Fruit fly (Drosophila melanogaster) whole organism, embryonic: ENCODE measurements around the gene CG11454.

Source experiments
- Ada2b ChIP-seq: fragments of 200-800 bp; sonication (Bioruptor generic); IDR thresholded peaks from 2 replicates; pipeline ENCODE4 v1.3.6; 2022; ENCODE audit warnings: missing biosample characterization, missing genetic modification characterization
- CG13287 ChIP-seq: fragments of 200-800 bp; sonication (Bioruptor generic); IDR thresholded peaks from 2 replicates; pipeline ENCODE4 v1.3.6; 2022; ENCODE audit warnings: missing biosample characterization, missing genetic modification characterization; ENCODE audit not compliant: partially characterized antibody
- CG15479 ChIP-seq: fragments of 200-800 bp; sonication (Bioruptor generic); optimal IDR thresholded peaks from 3 replicates; lab custom pipeline; 2019; ENCODE audit warnings: missing biosample characterization, mild to moderate bottlenecking, missing genetic modification characterization, moderate library complexity
- CG15514 ChIP-seq: fragments of 200-800 bp; sonication (Bioruptor generic); optimal IDR thresholded peaks from 3 replicates; lab custom pipeline; 2017; ENCODE audit warnings: missing biosample characterization, missing genetic modification characterization, mild to moderate bottlenecking, moderate library complexity, missing genetic modification reagents
- CG15696 ChIP-seq: fragments of 200-800 bp; sonication (Bioruptor generic); optimal IDR thresholded peaks from 2 replicates; lab custom pipeline; 2019; ENCODE audit warnings: missing biosample characterization, mild to moderate bottlenecking, missing genetic modification characterization, moderate library complexity
- CG18011 ChIP-seq: fragments of 200-800 bp; sonication (Bioruptor generic); optimal IDR thresholded peaks from 2 replicates; lab custom pipeline; 2017; ENCODE audit warnings: missing biosample characterization, missing genetic modification characterization, mild to moderate bottlenecking, moderate library complexity, missing genotype
- CG18262 ChIP-seq: fragments of 200-800 bp; optimal IDR thresholded peaks from 3 replicates; lab custom pipeline; 2019; ENCODE audit warnings: missing biosample characterization, mild to moderate bottlenecking, missing genetic modification characterization, moderate library complexity
- CG18619 ChIP-seq: fragments of 200-800 bp; sonication (Bioruptor generic); optimal IDR thresholded peaks from 3 replicates; lab custom pipeline; 2017; ENCODE audit warnings: missing biosample characterization, mild to moderate bottlenecking, missing genetic modification characterization
- CG30020 ChIP-seq: fragments of 200-800 bp; optimal IDR thresholded peaks from 2 replicates; lab custom pipeline; 2019; ENCODE audit warnings: missing biosample characterization, mild to moderate bottlenecking, missing genetic modification characterization, moderate library complexity
- CG30431 ChIP-seq: fragments of 200-800 bp; sonication (Bioruptor generic); optimal IDR thresholded peaks from 2 replicates; lab custom pipeline; 2017; ENCODE audit warnings: missing biosample characterization, missing genetic modification characterization
- CG3281 ChIP-seq: fragments of 200-800 bp; sonication (Bioruptor generic); optimal IDR thresholded peaks from 3 replicates; lab custom pipeline; 2017; ENCODE audit warnings: missing biosample characterization, mild to moderate bottlenecking, missing genetic modification characterization
- CG6689 ChIP-seq: fragments of 200-800 bp; sonication (Bioruptor generic); IDR thresholded peaks from 2 replicates; pipeline ENCODE4 v1.3.6; 2022; ENCODE audit warnings: missing biosample characterization, missing genetic modification characterization
- CG6765 ChIP-seq: fragments of 200-800 bp; sonication (Bioruptor generic); optimal IDR thresholded peaks from 3 replicates; lab custom pipeline; 2017; ENCODE audit warnings: missing biosample characterization, mild to moderate bottlenecking, missing genetic modification characterization
- CG7987 ChIP-seq: fragments of 200-800 bp; sonication (Bioruptor generic); optimal IDR thresholded peaks from 2 replicates; lab custom pipeline; 2018; ENCODE audit warnings: missing biosample characterization, mild to moderate bottlenecking, missing genetic modification characterization, moderate library complexity
- CG8089 ChIP-seq: fragments of 200-800 bp; sonication (Bioruptor generic); optimal IDR thresholded peaks from 3 replicates; lab custom pipeline; 2016; ENCODE audit warnings: missing biosample characterization, missing genetic modification characterization
- CG8281 ChIP-seq: fragments of 200-800 bp; sonication (Bioruptor generic); optimal IDR thresholded peaks from 2 replicates; lab custom pipeline; 2018; ENCODE audit warnings: missing biosample characterization, mild to moderate bottlenecking, missing genetic modification characterization, moderate library complexity
- D19B ChIP-seq: fragments of 200-800 bp; sonication (Bioruptor generic); optimal IDR thresholded peaks from 2 replicates; lab custom pipeline; 2017; ENCODE audit warnings: missing biosample characterization, mild to moderate bottlenecking, missing genetic modification characterization
- Dp ChIP-seq: fragments of 200-800 bp; sonication (Bioruptor generic); optimal IDR thresholded peaks from 2 replicates; lab custom pipeline; 2018; ENCODE audit warnings: missing biosample characterization, mild to moderate bottlenecking, missing genetic modification characterization, moderate library complexity
- E2f1 ChIP-seq: fragments of 200-800 bp; sonication (Bioruptor generic); IDR thresholded peaks from 2 replicates; pipeline ENCODE4 v1.3.6; 2022; ENCODE audit warnings: missing biosample characterization, missing genetic modification characterization
- HLH3B ChIP-seq: fragments of 200-800 bp; sonication (Bioruptor generic); IDR thresholded peaks from 2 replicates; pipeline ENCODE4 v1.3.6; 2022; ENCODE audit warnings: missing biosample characterization, missing genetic modification characterization
- HLHmδ ChIP-seq: fragments of 200-800 bp; sonication (Bioruptor generic); optimal IDR thresholded peaks from 2 replicates; lab custom pipeline; 2018; ENCODE audit warnings: missing biosample characterization, mild to moderate bottlenecking, missing genetic modification characterization, moderate library complexity
- MTF-1 ChIP-seq: fragments of 200-800 bp; sonication (Bioruptor generic); optimal IDR thresholded peaks from 2 replicates; lab custom pipeline; 2018; ENCODE audit warnings: missing biosample characterization, mild to moderate bottlenecking, missing genetic modification characterization, borderline replicate concordance
- NC2α ChIP-seq: fragments of 200-800 bp; sonication (Bioruptor generic); optimal IDR thresholded peaks from 2 replicates; lab custom pipeline; 2016; ENCODE audit warnings: missing biosample characterization, missing genetic modification characterization
- Oaz ChIP-seq: fragments of 200-800 bp; sonication (Bioruptor generic); IDR thresholded peaks from 2 replicates; pipeline ENCODE4 v1.3.6; 2022; ENCODE audit warnings: missing biosample characterization, missing genetic modification characterization
- Trl ChIP-seq, 3 experiments: fragments of >200 bp in 2 of 3; fragments of 200-800 bp in 1 of 3; sonication (Bioruptor generic) in 1 of 3; optimal IDR thresholded peaks; 2 replicates in 1 of 3; 3 replicates in 2 of 3; lab custom pipeline; 2016 to 2017; ENCODE audit warnings: missing biosample characterization in 1 of 3, missing genetic modification characterization in 1 of 3
- ap ChIP-seq: fragments of 200-800 bp; sonication (Bioruptor generic); IDR thresholded peaks from 2 replicates; pipeline ENCODE4 v1.3.6; 2022; ENCODE audit warnings: missing biosample characterization, missing genetic modification characterization
- bcd ChIP-seq: fragments of 200-800 bp; sonication (Bioruptor generic); optimal IDR thresholded peaks from 2 replicates; lab custom pipeline; 2017; ENCODE audit warnings: missing biosample characterization, mild to moderate bottlenecking, missing genetic modification characterization
- bsh ChIP-seq, 2 experiments: fragments of 200-800 bp; sonication (Bioruptor generic); optimal IDR thresholded peaks; 2 replicates each; lab custom pipeline; 2017 to 2018; ENCODE audit warnings: mild to moderate bottlenecking in 2 of 2, missing biosample characterization in 2 of 2, missing genetic modification characterization in 2 of 2, moderate library complexity in 1 of 2
- chif ChIP-seq, 2 experiments: fragments of 200-800 bp; sonication (Bioruptor generic); optimal IDR thresholded peaks; 3 replicates each; lab custom pipeline; 2016; ENCODE audit warnings: missing biosample characterization in 2 of 2, missing genetic modification characterization in 2 of 2
- chm ChIP-seq: fragments of 200-800 bp; sonication (Bioruptor generic); IDR thresholded peaks from 2 replicates; pipeline ENCODE4 v1.3.6; 2022; ENCODE audit warnings: missing biosample characterization, missing genetic modification characterization
- crp ChIP-seq, 2 experiments: fragments of 200-800 bp; sonication (Bioruptor generic); optimal IDR thresholded peaks; 2 replicates in 1 of 2; 3 replicates in 1 of 2; lab custom pipeline; 2017; ENCODE audit warnings: missing biosample characterization in 2 of 2, missing genetic modification characterization in 2 of 2, mild to moderate bottlenecking in 1 of 2, moderate library complexity in 1 of 2
- fd102C ChIP-seq: fragments of 200-800 bp; sonication (Bioruptor generic); optimal IDR thresholded peaks from 2 replicates; lab custom pipeline; 2018; ENCODE audit warnings: missing biosample characterization, mild to moderate bottlenecking, missing genetic modification characterization, moderate library complexity
- insv ChIP-seq, 2 experiments: fragments of 200-800 bp; sonication (Bioruptor generic); optimal IDR thresholded peaks; 3 replicates each; lab custom pipeline; 2016 to 2018; ENCODE audit warnings: missing biosample characterization in 2 of 2, missing genetic modification characterization in 2 of 2
- jumu ChIP-seq: fragments of 200-800 bp; sonication (Bioruptor generic); optimal IDR thresholded peaks from 3 replicates; lab custom pipeline; 2016; ENCODE audit warnings: missing biosample characterization, missing genetic modification characterization
- lmd ChIP-seq: fragments of 200-800 bp; sonication (Bioruptor generic); IDR thresholded peaks from 2 replicates; pipeline ENCODE4 v1.3.6; 2022; ENCODE audit warnings: missing biosample characterization, missing genetic modification characterization
- nerfin-2 ChIP-seq: fragments of 200-800 bp; sonication (Bioruptor generic); IDR thresholded peaks from 2 replicates; pipeline ENCODE4 v1.3.6; 2022; ENCODE audit warnings: missing biosample characterization, missing genetic modification characterization; ENCODE audit not compliant: partially characterized antibody
- p53 ChIP-seq: fragments of 200-800 bp; sonication (Bioruptor generic); optimal IDR thresholded peaks from 2 replicates; lab custom pipeline; 2016; ENCODE audit warnings: missing biosample characterization, missing genetic modification characterization
- prd ChIP-seq, 3 experiments: fragments of >200 bp in 2 of 3; fragments of 200-800 bp in 1 of 3; sonication (Bioruptor generic) in 1 of 3; optimal IDR thresholded peaks in 2 of 3; IDR thresholded peaks in 1 of 3; 2 replicates in 2 of 3; 3 replicates in 1 of 3; pipeline versions ENCODE4 v1.3.6 to Lab custom; 2017 to 2022; ENCODE audit warnings: missing biosample characterization in 1 of 3, missing genetic modification characterization in 1 of 3
- sc ChIP-seq, 3 experiments: fragments of >200 bp in 2 of 3; fragments of 200-800 bp in 1 of 3; sonication (Bioruptor generic) in 1 of 3; optimal IDR thresholded peaks; 2 replicates in 2 of 3; 3 replicates in 1 of 3; lab custom pipeline; 2017; ENCODE audit warnings: mild to moderate bottlenecking in 1 of 3, missing biosample characterization in 1 of 3, missing genetic modification characterization in 1 of 3, missing genetic modification reagents in 1 of 3
- scrt ChIP-seq: fragments of 200-800 bp; sonication (Bioruptor generic); optimal IDR thresholded peaks from 2 replicates; lab custom pipeline; 2018; ENCODE audit warnings: missing biosample characterization, mild to moderate bottlenecking, missing genetic modification characterization, moderate library complexity
- sim ChIP-seq: fragments of 200-800 bp; sonication (Bioruptor generic); IDR thresholded peaks from 2 replicates; pipeline ENCODE4 v1.3.6; 2022; ENCODE audit warnings: missing biosample characterization, missing genetic modification characterization
- tll ChIP-seq, 2 experiments: fragments of 200-800 bp in 1 of 2; fragments of >200 bp in 1 of 2; sonication (Bioruptor generic) in 1 of 2; optimal IDR thresholded peaks; 2 replicates each; lab custom pipeline; 2017 to 2019; ENCODE audit warnings: missing biosample characterization in 2 of 2, missing genetic modification characterization in 2 of 2, mild to moderate bottlenecking in 1 of 2, moderate library complexity in 1 of 2
- trem ChIP-seq: fragments of 200-800 bp; optimal IDR thresholded peaks from 3 replicates; lab custom pipeline; 2019; ENCODE audit warnings: missing biosample characterization, mild to moderate bottlenecking, missing genetic modification characterization, moderate library complexity
- z ChIP-seq: fragments of 200-800 bp; sonication (Bioruptor generic); IDR thresholded peaks from 3 replicates; pipeline ENCODE4 v1.3.6; 2022; ENCODE audit warnings: missing biosample characterization, missing genetic modification characterization
- zf30C ChIP-seq: fragments of 200-800 bp; sonication (Bioruptor generic); optimal IDR thresholded peaks from 3 replicates; lab custom pipeline; 2018; ENCODE audit warnings: missing biosample characterization, mild to moderate bottlenecking, missing genetic modification characterization

CG11454 gene

dm6 chr2L:128977-129941, 13.9 kb upstream of the CG11454 start (continued):
- peak in 1 of 2 experiments; percentile 8 for TF ChIP-seq insv (GFP tag; optimal IDR thresholded peaks at IDR 0.05; lab: Kevin White, UChicago)
- no peak for TF ChIP-seq CG15696 (tag; lab: Kevin White, UChicago)
- peak; percentile 71 for TF ChIP-seq MTF-1 (GFP tag; lab: Kevin White, UChicago)
- TF ChIP-seq Dp, result no peak
- TF ChIP-seq sc (optimal IDR thresholded peaks at IDR 0.05; lab: Kevin White, UChicago), result no peak
- TF ChIP-seq sc (GFP tag; optimal IDR thresholded peaks at IDR 0.05; lab: Kevin White, UChicago), result no peak
- no peak for TF ChIP-seq sim (GFP tag; lab: Robert Waterston, UW)
- no peak for TF ChIP-seq CG30020
- no peak for TF ChIP-seq CG18011 (GFP tag; lab: Kevin White, UChicago)
- TF ChIP-seq CG30431 (GFP tag; lab: Kevin White, UChicago), result no peak
- TF ChIP-seq CG3281 (GFP tag; lab: Kevin White, UChicago), result peak; percentile 54
- no peak for TF ChIP-seq lmd (GFP tag; lab: Robert Waterston, UW)
- TF ChIP-seq Oaz, result no peak
- TF ChIP-seq D19B, result no peak
- peak; percentile 15; the same call in 1 of the 2 replicates for TF ChIP-seq HLH3B (GFP tag; lab: Robert Waterston, UW)
- TF ChIP-seq NC2α, result no peak
- TF ChIP-seq CG18262 (tag; lab: Kevin White, UChicago), result peak; percentile 29
- TF ChIP-seq tll (GFP tag; optimal IDR thresholded peaks at IDR 0.05; lab: Kevin White, UChicago), result no peak
- peak; percentile 66; the same call in 2 of the 3 replicates for TF ChIP-seq z (GFP tag; lab: Robert Waterston, UW)
- TF ChIP-seq CG6765, result peak; percentile 47
- TF ChIP-seq CG15479 (GFP tag; lab: Kevin White, UChicago), result no peak
- TF ChIP-seq ap (GFP tag; lab: Robert Waterston, UW), result no peak
- TF ChIP-seq Trl (optimal IDR thresholded peaks at IDR 0.05; lab: Kevin White, UChicago), result peak; percentile 88 to 90
- peak; percentile 50 for TF ChIP-seq Trl (GFP tag; optimal IDR thresholded peaks at IDR 0.05; lab: Kevin White, UChicago)
- peak; percentile 69 for TF ChIP-seq CG13287 (GFP tag; lab: Robert Waterston, UW)
- TF ChIP-seq CG7987 (GFP tag; lab: Kevin White, UChicago), result peak; percentile 68
- no peak for TF ChIP-seq prd (optimal IDR thresholded peaks at IDR 0.05; lab: Kevin White, UChicago)
- no peak for TF ChIP-seq prd (GFP tag; IDR thresholded peaks at IDR 0.05; lab: Robert Waterston, UW)
- TF ChIP-seq CG8089 (GFP tag; lab: Kevin White, UChicago), result no peak
- no peak for TF ChIP-seq fd102C
- TF ChIP-seq HLHmδ, result peak; percentile 56
- TF ChIP-seq CG8281 (tag; lab: Kevin White, UChicago), result peak; percentile 10
- TF ChIP-seq p53, result no peak
- TF ChIP-seq Ada2b (GFP tag; lab: Robert Waterston, UW), result no peak
- no peak; the same call in 1 of the 2 replicates for TF ChIP-seq E2f1 (GFP tag; lab: Robert Waterston, UW)
- TF ChIP-seq jumu (GFP tag; lab: Kevin White, UChicago), result no peak
- TF ChIP-seq CG18619 (GFP tag; lab: Kevin White, UChicago), result no peak
- peak; percentile 59 for TF ChIP-seq scrt
- no peak for TF ChIP-seq nerfin-2 (GFP tag; lab: Robert Waterston, UW)
- TF ChIP-seq crp (GFP tag; optimal IDR thresholded peaks at IDR 0.05; lab: Kevin White, UChicago), result peak in 1 of 2 experiments; percentile 0
- TF ChIP-seq CG6689 (GFP tag; lab: Robert Waterston, UW), result no peak
- peak; percentile 32 for TF ChIP-seq trem (tag; lab: Kevin White, UChicago)
- peak; percentile 72 for TF ChIP-seq CG15514
- peak; percentile 91 for TF ChIP-seq chm (GFP tag; lab: Robert Waterston, UW)
- peak; percentile 1 for TF ChIP-seq zf30C (GFP tag; lab: Kevin White, UChicago)
- TF ChIP-seq bsh (GFP tag; optimal IDR thresholded peaks at IDR 0.05; lab: Kevin White, UChicago), result peak in 1 of 2 experiments; percentile 3
- no peak for TF ChIP-seq chif (GFP tag; optimal IDR thresholded peaks at IDR 0.05; lab: Kevin White, UChicago)
- no peak for TF ChIP-seq bcd
